Worm (Caenorhabditis elegans): ENCODE results near the gene pph-4.1.

- TF ChIP-seq ama-1 (optimal IDR thresholded peaks at IDR 0.05) (no peak), ets-7 (tag; optimal IDR thresholded peaks at IDR 0.05) (no peak), tbx-11 (GFP tag; IDR thresholded peaks at IDR 0.05) (no peak), B0310.2 (tag; optimal IDR thresholded peaks at IDR 0.05) (no peak)
Measured at ce11 chrIII:12375614-12376013, 24.5 kb upstream of the pph-4.1 start.
